Worm (Caenorhabditis elegans): ENCODE results near the gene C06G3.8.

Gene C06G3.8

ce11 chrIV:7049672-7050206 is 17.4 kb upstream of the C06G3.8 start, which contains the start of gene nhr-105 (continued):
- no peak for TF ChIP-seq unc-39 (tag; optimal IDR thresholded peaks at IDR 0.05)
- TF ChIP-seq gei-8 (GFP tag; optimal IDR thresholded peaks at IDR 0.05), result no peak
- no peak for TF ChIP-seq unc-130 (GFP tag; optimal IDR thresholded peaks at IDR 0.05)
- TF ChIP-seq lin-15B (tag; optimal IDR thresholded peaks at IDR 0.05), result no peak
- no peak for TF ChIP-seq dpl-1 (GFP tag; optimal IDR thresholded peaks at IDR 0.05)
- peak; percentile 47; the same call in 1 of the 2 replicates for TF ChIP-seq lin-1 (GFP tag; IDR thresholded peaks at IDR 0.05)
- peak; percentile 62 for TF ChIP-seq tra-1 (GFP tag; IDR thresholded peaks at IDR 0.05)
- TF ChIP-seq php-3 (GFP tag; IDR thresholded peaks at IDR 0.05), result peak; percentile 32; the same call in 1 of the 2 replicates
- TF ChIP-seq zfp-2 (tag; optimal IDR thresholded peaks at IDR 0.05), result no peak
- no peak for TF ChIP-seq ceh-62 (tag; optimal IDR thresholded peaks at IDR 0.05)
- TF ChIP-seq attf-4 (tag; optimal IDR thresholded peaks at IDR 0.05), result no peak
- peak; percentile 9; the same call in 1 of the 2 replicates for TF ChIP-seq ctbp-1 (GFP tag; IDR thresholded peaks at IDR 0.05)
- no peak for TF ChIP-seq fos-1 (tag; optimal IDR thresholded peaks at IDR 0.05)
- no peak for TF ChIP-seq dmd-8 (GFP tag; IDR thresholded peaks at IDR 0.05)

- TF ChIP-seq nhr-102 (tag; optimal IDR thresholded peaks at IDR 0.05) (no peak), mdl-1 (tag; optimal IDR thresholded peaks at IDR 0.05) (no peak), ceh-44 (GFP tag; IDR thresholded peaks at IDR 0.05) (no peak), set-16 (GFP tag; IDR thresholded peaks at IDR 0.05) (no peak), mes-2 (tag; optimal IDR thresholded peaks at IDR 0.05; ENCODE audit: poor library complexity, severe bottlenecking) (no peak), dpl-1 (GFP tag; optimal IDR thresholded peaks at IDR 0.05) (no peak), ztf-11 (tag; optimal IDR thresholded peaks at IDR 0.05) (no peak), dmd-8 (GFP tag; IDR thresholded peaks at IDR 0.05) (no peak), fkh-10 (GFP tag; optimal IDR thresholded peaks at IDR 0.05) (no peak), fos-1 (tag; optimal IDR thresholded peaks at IDR 0.05) (no peak), zfp-2 (tag; optimal IDR thresholded peaks at IDR 0.05) (no peak), ceh-28 (tag; optimal IDR thresholded peaks at IDR 0.05) (no peak), daf-8 (GFP tag; IDR thresholded peaks at IDR 0.05) (no peak), spr-3 (GFP tag; optimal IDR thresholded peaks at IDR 0.05) (no peak), spr-1 (tag; optimal IDR thresholded peaks at IDR 0.05) (no peak), nhr-41 (GFP tag; IDR thresholded peaks at IDR 0.05) (no peak), ceh-32 (tag; optimal IDR thresholded peaks at IDR 0.05; ENCODE audit: poor library complexity) (no peak), ZK546.5 (tag; optimal IDR thresholded peaks at IDR 0.05) (no peak), unc-39 (tag; optimal IDR thresholded peaks at IDR 0.05) (no peak), nhr-76 (tag; optimal IDR thresholded peaks at IDR 0.05) (no peak), Y105C5A.15 (GFP tag; IDR thresholded peaks at IDR 0.05) (no peak), F44E2.7 (GFP tag; IDR thresholded peaks at IDR 0.05) (no peak), mxl-2 (GFP tag; conservative IDR thresholded peaks at IDR 0.05) (no peak), dve-1 (tag; optimal IDR thresholded peaks at IDR 0.05; ENCODE audit: insufficient read depth) (peak; percentile 87), snpc-4 (tag; optimal IDR thresholded peaks at IDR 0.05) (no peak), attf-4 (tag; optimal IDR thresholded peaks at IDR 0.05) (no peak), lim-7 (GFP tag; IDR thresholded peaks at IDR 0.05) (no peak), lin-29 (GFP tag; IDR thresholded peaks at IDR 0.05) (no peak), lsy-2 (tag; optimal IDR thresholded peaks at IDR 0.05) (no peak), ceh-82 (tag; optimal IDR thresholded peaks at IDR 0.05) (no peak), hlh-11 (tag; optimal IDR thresholded peaks at IDR 0.05) (peak; percentile 66), lin-39 (tag; optimal IDR thresholded peaks at IDR 0.05) (no peak), F26F4.8 (GFP tag; conservative IDR thresholded peaks at IDR 0.05) (no peak), mep-1 (tag; optimal IDR thresholded peaks at IDR 0.05) (no peak), nhr-28 (tag; optimal IDR thresholded peaks at IDR 0.05) (peak; percentile 25), F10B5.3 (tag; optimal IDR thresholded peaks at IDR 0.05) (no peak), D1046.2 (GFP tag; IDR thresholded peaks at IDR 0.05) (no peak), nhr-11 (tag; optimal IDR thresholded peaks at IDR 0.05) (no peak), lin-38 (GFP tag; IDR thresholded peaks at IDR 0.05) (no peak), skn-1 (tag; optimal IDR thresholded peaks at IDR 0.05) (no peak), nhr-10 (tag; optimal IDR thresholded peaks at IDR 0.05) (no peak), zag-1 (tag; optimal IDR thresholded peaks at IDR 0.05) (no peak)
Observed at ce11 chrIV:7048637-7049245, 16.4 kb upstream of the C06G3.8 start.
